Worm (Caenorhabditis elegans) whole organism, L3 larva: Measurements from ENCODE around the gene R02D5.9.

Experiments
- R02D3.7 ChIP-seq: fragments of 150-350 bp; optimal IDR thresholded peaks from 2 replicates; lab custom pipeline; 2014; ENCODE audit warnings: missing biosample characterization, missing genetic modification characterization
- ZK546.5 ChIP-seq: sonication (generic microtip); optimal IDR thresholded peaks from 2 replicates; lab custom pipeline; 2017; ENCODE audit warnings: missing biosample characterization, missing genetic modification characterization
- aly-2 ChIP-seq: fragments of 150-350 bp; optimal IDR thresholded peaks from 2 replicates; lab custom pipeline; 2014; ENCODE audit warnings: missing biosample characterization, missing genetic modification characterization
- ama-1 ChIP-seq: fragments of 150-350 bp; optimal IDR thresholded peaks from 2 replicates; lab custom pipeline; 2018
- ceh-16 ChIP-seq: sonication (generic microtip); optimal IDR thresholded peaks from 2 replicates; lab custom pipeline; 2017; ENCODE audit warnings: missing biosample characterization, missing genetic modification characterization
- ceh-28 ChIP-seq: fragments of 150-350 bp; optimal IDR thresholded peaks from 2 replicates; lab custom pipeline; 2014; ENCODE audit warnings: missing biosample characterization, missing genetic modification reagents, missing genetic modification characterization
- ceh-82 ChIP-seq: fragments of 150-350 bp; optimal IDR thresholded peaks from 2 replicates; lab custom pipeline; 2014; ENCODE audit warnings: missing biosample characterization, missing genetic modification characterization
- ceh-9 ChIP-seq: sonication (generic microtip); optimal IDR thresholded peaks from 2 replicates; lab custom pipeline; 2018; ENCODE audit warnings: missing biosample characterization, missing genetic modification characterization
- daf-12 ChIP-seq: fragments of 150-350 bp; optimal IDR thresholded peaks from 2 replicates; lab custom pipeline; 2014; ENCODE audit warnings: missing biosample characterization, missing genetic modification reagents, missing genetic modification characterization
- egl-5 ChIP-seq: fragments of 150-350 bp; optimal IDR thresholded peaks from 2 replicates; lab custom pipeline; 2017; ENCODE audit warnings: missing biosample characterization, missing genetic modification reagents, missing genetic modification characterization, inconsistent platforms
- elt-2 ChIP-seq: sonication (generic microtip); optimal IDR thresholded peaks from 2 replicates; lab custom pipeline; 2016; ENCODE audit warnings: missing genetic modification reagents, mild to moderate bottlenecking, missing genetic modification characterization, missing compliant biosample characterization
- elt-3 ChIP-seq, 3 experiments: fragments of 150-350 bp in 1 of 3; sonication (generic microtip) in 2 of 3; optimal IDR thresholded peaks; 2 replicates in 2 of 3; 4 replicates in 1 of 3; lab custom pipeline; 2014 to 2017; ENCODE audit warnings: missing biosample characterization in 3 of 3, missing genetic modification characterization in 3 of 3
- eor-1 ChIP-seq, 2 experiments: fragments of 150-350 bp; optimal IDR thresholded peaks; 2 replicates each; lab custom pipeline; 2014 to 2018; ENCODE audit warnings: missing biosample characterization in 2 of 2, missing genetic modification characterization in 2 of 2
- fkh-2 ChIP-seq: fragments of 150-350 bp; optimal IDR thresholded peaks from 2 replicates; lab custom pipeline; 2014; ENCODE audit warnings: missing biosample characterization, missing genetic modification reagents, missing genetic modification characterization
- hmg-11 ChIP-seq: sonication (generic microtip); optimal IDR thresholded peaks from 2 replicates; lab custom pipeline; 2016; ENCODE audit warnings: missing genetic modification characterization, missing compliant biosample characterization
- jun-1 ChIP-seq: fragments of 150-350 bp; optimal IDR thresholded peaks from 2 replicates; lab custom pipeline; 2014; ENCODE audit warnings: missing biosample characterization, missing genetic modification reagents, missing genetic modification characterization
- lin-15B ChIP-seq: fragments of 150-350 bp; optimal IDR thresholded peaks from 2 replicates; lab custom pipeline; 2014; ENCODE audit warnings: missing biosample characterization, missing genetic modification characterization
- nfya-1 ChIP-seq: sonication (generic microtip); optimal IDR thresholded peaks from 2 replicates; lab custom pipeline; 2017; ENCODE audit warnings: missing genetic modification characterization, mild to moderate bottlenecking, missing compliant biosample characterization, antibody characterized with exemption, moderate library complexity; ENCODE audit not compliant: insufficient read depth
- nhr-12 ChIP-seq: fragments of 150-350 bp; optimal IDR thresholded peaks from 2 replicates; lab custom pipeline; 2014; ENCODE audit warnings: missing biosample characterization, missing genetic modification characterization
- nhr-23 ChIP-seq: fragments of 150-350 bp; optimal IDR thresholded peaks from 2 replicates; lab custom pipeline; 2014; ENCODE audit warnings: missing biosample characterization, missing genetic modification reagents, missing genetic modification characterization
- nhr-237 ChIP-seq: fragments of 150-350 bp; optimal IDR thresholded peaks from 2 replicates; lab custom pipeline; 2014; ENCODE audit warnings: missing biosample characterization, missing genetic modification characterization
- nhr-25 ChIP-seq: sonication (generic microtip); optimal IDR thresholded peaks from 2 replicates; lab custom pipeline; 2017; ENCODE audit warnings: missing biosample characterization, missing genetic modification characterization
- nhr-43 ChIP-seq: sonication (generic microtip); optimal IDR thresholded peaks from 2 replicates; lab custom pipeline; 2016; ENCODE audit warnings: mild to moderate bottlenecking, missing genetic modification characterization, missing compliant biosample characterization; ENCODE audit not compliant: poor library complexity, severe bottlenecking
- pha-4 ChIP-seq: fragments of 150-350 bp; optimal IDR thresholded peaks from 2 replicates; lab custom pipeline; 2014; ENCODE audit warnings: missing biosample characterization, missing genetic modification reagents, missing genetic modification characterization
- pqm-1 ChIP-seq: fragments of 150-350 bp; optimal IDR thresholded peaks from 2 replicates; lab custom pipeline; 2017; ENCODE audit warnings: missing biosample characterization, missing genetic modification characterization, inconsistent platforms
- sea-2 ChIP-seq: fragments of 150-350 bp; sonication (generic microtip); optimal IDR thresholded peaks from 4 replicates; lab custom pipeline; 2014; ENCODE audit warnings: missing biosample characterization, missing genetic modification reagents, missing genetic modification characterization
- tbx-2 ChIP-seq: sonication (generic microtip); optimal IDR thresholded peaks from 2 replicates; lab custom pipeline; 2016; ENCODE audit warnings: mild to moderate bottlenecking, missing genetic modification characterization, missing compliant biosample characterization
- unc-62 ChIP-seq: fragments of 150-350 bp; sonication (generic microtip); optimal IDR thresholded peaks from 4 replicates; lab custom pipeline; 2014; ENCODE audit warnings: missing biosample characterization, missing genetic modification reagents, missing genetic modification characterization
- zag-1 ChIP-seq: fragments of 150-350 bp; optimal IDR thresholded peaks from 2 replicates; lab custom pipeline; 2014; ENCODE audit warnings: missing biosample characterization, missing genetic modification characterization
- ztf-11 ChIP-seq: fragments of 150-350 bp; optimal IDR thresholded peaks from 2 replicates; lab custom pipeline; 2014; ENCODE audit warnings: missing biosample characterization, missing genetic modification characterization
- ztf-4 ChIP-seq: fragments of 150-350 bp; optimal IDR thresholded peaks from 2 replicates; lab custom pipeline; 2014; ENCODE audit warnings: missing biosample characterization, missing genetic modification characterization

The R02D5.9 gene

ce11 chrV:14482728-14483210 is 28.2 kb downstream of the R02D5.9 start, which contains the start of gene R02D5.3:
TSS of gene R02D5.3 (plus strand) at chrV:14483160.
- TF ChIP-seq nhr-25 (tag; lab: Kevin White, UChicago) (no peak), pqm-1 (tag; lab: Kevin White, UChicago) (peak; percentile 64), elt-2 (tag; lab: Kevin White, UChicago) (peak; percentile 64), nfya-1 (no peak), pha-4 (tag; lab: Kevin White, UChicago) (peak; percentile 36)

ce11 chrV:14481987-14482386 is 28.9 kb downstream of the R02D5.9 start, which contains the start of gene R02D5.10:
TSS of gene R02D5.10 (plus strand) at chrV:14482287.
- TF ChIP-seq ztf-11 (tag; lab: Kevin White, UChicago) (no peak), nhr-43 (tag; lab: Kevin White, UChicago) (no peak), jun-1 (tag; lab: Kevin White, UChicago) (no peak), pha-4 (tag; lab: Kevin White, UChicago) (no peak), egl-5 (no peak), nhr-23 (tag; lab: Kevin White, UChicago) (no peak), ZK546.5 (tag; lab: Kevin White, UChicago) (no peak), unc-62 (no peak), eor-1 (tag; optimal IDR thresholded peaks at IDR 0.05; lab: Kevin White, UChicago) (no peak), ceh-16 (tag; lab: Kevin White, UChicago) (no peak), hmg-11 (tag; lab: Kevin White, UChicago) (no peak), nfya-1 (no peak), lin-15B (tag; lab: Kevin White, UChicago) (no peak), nhr-237 (tag; lab: Kevin White, UChicago) (no peak), R02D3.7 (no peak), nhr-12 (no peak), aly-2 (tag; lab: Kevin White, UChicago) (no peak), nhr-25 (tag; lab: Kevin White, UChicago) (no peak)

ce11 chrV:14481401-14481800 is 29.5 kb downstream of the R02D5.9 start, which contains the start of gene R02D5.7:
TSS of gene R02D5.7 (minus strand) at chrV:14481501.
- TF ChIP-seq elt-2 (tag; lab: Kevin White, UChicago), result peak; percentile 8
- TF ChIP-seq ceh-82 (tag; lab: Kevin White, UChicago), result no peak

- TF ChIP-seq zag-1 (tag; lab: Kevin White, UChicago) (no peak), nhr-25 (tag; lab: Kevin White, UChicago) (no peak), fkh-2 (no peak), pqm-1 (tag; lab: Kevin White, UChicago) (no peak), ztf-11 (tag; lab: Kevin White, UChicago) (no peak), nhr-23 (tag; lab: Kevin White, UChicago) (no peak), ceh-9 (tag; lab: Kevin White, UChicago) (no peak), aly-2 (tag; lab: Kevin White, UChicago) (no peak), nfya-1 (no peak), sea-2 (GFP tag; lab: Kevin White, UChicago) (no peak), ceh-82 (tag; lab: Kevin White, UChicago) (no peak), elt-3 (tag; optimal IDR thresholded peaks at IDR 0.05; lab: Kevin White, UChicago) (no peak), egl-5 (no peak), nhr-12 (no peak), tbx-2 (tag; lab: Kevin White, UChicago) (no peak), daf-12 (tag; lab: Kevin White, UChicago) (no peak), ceh-28 (tag; lab: Kevin White, UChicago) (no peak), ztf-4 (tag; lab: Kevin White, UChicago) (no peak)
Measured at ce11 chrV:14480533-14480932, 30.4 kb downstream of the R02D5.9 start.

- TF ChIP-seq hmg-11 (tag; lab: Kevin White, UChicago) (no peak), ceh-28 (tag; lab: Kevin White, UChicago) (no peak), ama-1 (lab: Kevin White, UChicago) (no peak), ztf-4 (tag; lab: Kevin White, UChicago) (no peak), ceh-9 (tag; lab: Kevin White, UChicago) (no peak), elt-2 (tag; lab: Kevin White, UChicago) (peak; percentile 44)
Measured at ce11 chrV:14478979-14479378, 31.9 kb downstream of the R02D5.9 start, which contains the start of gene clec-55. TSS of gene clec-55 (plus strand) at chrV:14479279.
